Worm (Caenorhabditis elegans) whole organism, L3 larva: ENCODE results near the gene adm-4.

Experiments
- elt-3 ChIP-seq, 3 experiments: fragments of 150-350 bp in 1 of 3; sonication (generic microtip) in 2 of 3; optimal IDR thresholded peaks; 2 replicates in 2 of 3; 4 replicates in 1 of 3; lab custom pipeline; 2014 to 2017; ENCODE audit warnings: missing biosample characterization in 3 of 3, missing genetic modification characterization in 3 of 3
- fkh-10 ChIP-seq: sonication (generic microtip); optimal IDR thresholded peaks from 2 replicates; lab custom pipeline; 2017; ENCODE audit warnings: missing biosample characterization, missing genetic modification reagents, missing genetic modification characterization
- nhr-237 ChIP-seq: fragments of 150-350 bp; optimal IDR thresholded peaks from 2 replicates; lab custom pipeline; 2014; ENCODE audit warnings: missing biosample characterization, missing genetic modification characterization

DNA sequence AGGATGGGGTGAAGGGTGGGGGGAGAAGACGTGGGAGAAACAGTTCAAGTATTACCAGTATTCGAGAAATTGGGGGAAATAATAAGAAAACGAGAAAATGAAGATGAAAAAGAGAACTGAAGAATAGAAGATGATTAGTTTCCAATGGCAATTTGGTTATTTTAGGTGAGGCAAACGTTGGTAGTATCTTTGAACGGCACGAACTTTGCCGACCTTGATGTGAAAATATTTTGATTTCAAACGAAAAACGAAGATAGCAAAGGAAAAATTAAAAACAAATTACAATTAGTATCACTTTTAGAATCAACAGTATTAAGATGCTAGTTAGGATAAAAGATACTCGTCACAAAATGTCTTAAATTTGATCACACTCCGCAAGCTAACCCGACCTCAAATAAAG, 36.0 kb upstream of the adm-4 start, which contains the start of gene sul-3:
- no peak for TF ChIP-seq fkh-10 (GFP tag; lab: Kevin White, UChicago)
- TF ChIP-seq nhr-237 (tag; lab: Kevin White, UChicago), result no peak
- no peak for TF ChIP-seq elt-3 (tag; optimal IDR thresholded peaks at IDR 0.05; lab: Kevin White, UChicago)
